Worm (Caenorhabditis elegans) whole organism, midembryonic: ENCODE results near the gene Y62H9A.10.

Source experiments
- T22C8.4 ChIP-seq: fragments of 200-800 bp; sonication (Bioruptor generic); IDR thresholded peaks from 2 replicates; pipeline ENCODE4 v1.3.6; 2022; ENCODE audit warnings: missing genetic modification characterization, missing compliant biosample characterization
- cog-1 ChIP-seq: sonication (generic microtip); optimal IDR thresholded peaks from 2 replicates; lab custom pipeline; 2016; ENCODE audit warnings: missing genetic modification characterization, missing compliant biosample characterization
- flt-1 ChIP-seq: fragments of 200-800 bp; sonication (Bioruptor generic); IDR thresholded peaks from 2 replicates; pipeline ENCODE4 v1.3.6; 2022; ENCODE audit warnings: missing genetic modification characterization, missing compliant biosample characterization
- klf-2 ChIP-seq: fragments of 200-800 bp; sonication (Bioruptor generic); conservative IDR thresholded peaks from 2 replicates; pipeline ENCODE4 v1.3.6; 2022; ENCODE audit warnings: missing genetic modification reagents, missing genetic modification characterization, missing compliant biosample characterization
- med-1 ChIP-seq: sonication (generic microtip); optimal IDR thresholded peaks from 2 replicates; lab custom pipeline; 2017; ENCODE audit warnings: missing genetic modification characterization, mild to moderate bottlenecking, missing compliant biosample characterization, antibody characterized with exemption, missing genetic modification reagents; ENCODE audit not compliant: insufficient read depth
- ref-1 ChIP-seq: fragments of 200-800 bp; sonication (Bioruptor generic); conservative IDR thresholded peaks from 2 replicates; pipeline ENCODE4 v1.3.6; 2022; ENCODE audit warnings: missing genetic modification reagents, missing genetic modification characterization, missing compliant biosample characterization
- tab-1 ChIP-seq: fragments of 200-800 bp; sonication (Bioruptor generic); IDR thresholded peaks from 2 replicates; pipeline ENCODE4 v1.3.6; 2022; ENCODE audit warnings: missing genetic modification characterization, missing compliant biosample characterization
- ztf-23 ChIP-seq: fragments of 200-800 bp; sonication (Bioruptor generic); IDR thresholded peaks from 2 replicates; pipeline ENCODE4 v1.3.6; 2022; ENCODE audit warnings: missing genetic modification reagents, missing genetic modification characterization, missing compliant biosample characterization
- ztf-29 ChIP-seq: fragments of 200-800 bp; sonication (Bioruptor generic); IDR thresholded peaks from 2 replicates; pipeline ENCODE4 v1.3.6; 2022; ENCODE audit warnings: missing genetic modification reagents, missing genetic modification characterization, missing compliant biosample characterization

Y62H9A.10 gene

DNA sequence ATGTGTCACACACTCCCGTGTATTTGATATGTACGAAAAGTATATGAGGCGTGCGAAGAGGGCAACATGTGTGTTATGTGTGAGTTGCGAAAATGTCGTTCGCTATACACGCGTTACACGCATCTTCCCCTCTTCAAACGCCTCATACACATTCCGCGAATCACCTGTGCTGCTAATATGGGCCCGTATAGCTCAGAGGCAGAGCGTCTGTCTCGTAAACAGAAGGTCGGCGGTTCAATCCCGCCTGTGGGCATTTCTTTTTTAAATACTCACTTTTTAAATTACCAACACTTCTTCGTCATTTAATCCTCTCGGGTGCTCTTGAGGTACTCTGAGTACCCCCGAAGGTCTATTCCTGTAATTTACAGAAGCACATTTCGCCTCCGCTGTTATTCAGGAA is 31.0 kb upstream of the Y62H9A.10 start:
- 0 out of 2 replicates have a peak, but pooled peaks have one; percentile 32 for TF ChIP-seq tab-1 (GFP tag; lab: Robert Waterston, UW)
- no peak for TF ChIP-seq T22C8.4 (GFP tag; lab: Robert Waterston, UW)
- 0 out of 2 replicates have a peak, but pooled peaks have one; percentile 32 for TF ChIP-seq flt-1 (GFP tag; lab: Robert Waterston, UW)
- TF ChIP-seq klf-2 (GFP tag; lab: Robert Waterston, UW): no peak
- no peak for TF ChIP-seq ztf-29 (GFP tag; lab: Robert Waterston, UW)

- TF ChIP-seq ref-1 (GFP tag; lab: Robert Waterston, UW) (no peak), ztf-23 (GFP tag; lab: Robert Waterston, UW) (no peak), cog-1 (no peak), med-1 (GFP tag; lab: Kevin White, UChicago) (no peak), tab-1 (GFP tag; lab: Robert Waterston, UW) (no peak), flt-1 (GFP tag; lab: Robert Waterston, UW) (no peak), T22C8.4 (GFP tag; lab: Robert Waterston, UW) (no peak), klf-2 (GFP tag; lab: Robert Waterston, UW) (no peak), ztf-29 (GFP tag; lab: Robert Waterston, UW) (no peak)
Measured at ce11 chrX:11931559-11931958, 29.0 kb upstream of the Y62H9A.10 start, which contains the start of gene dot-1.4. TSS of gene dot-1.4 (minus strand) at chrX:11931659.

ce11 chrX:11927585-11927984 is 25.0 kb upstream of the Y62H9A.10 start, which contains the start of gene F55G7.4:
TSS of gene F55G7.4 (plus strand) at chrX:11927885.
- TF ChIP-seq med-1 (GFP tag; lab: Kevin White, UChicago) (no peak), ztf-23 (GFP tag; lab: Robert Waterston, UW) (no peak), flt-1 (GFP tag; lab: Robert Waterston, UW) (no peak), ref-1 (GFP tag; lab: Robert Waterston, UW) (no peak), T22C8.4 (GFP tag; lab: Robert Waterston, UW) (no peak)

- TF ChIP-seq klf-2 (GFP tag; lab: Robert Waterston, UW) (no peak), flt-1 (GFP tag; lab: Robert Waterston, UW) (no peak), tab-1 (GFP tag; lab: Robert Waterston, UW) (no peak), med-1 (GFP tag; lab: Kevin White, UChicago) (no peak), ztf-23 (GFP tag; lab: Robert Waterston, UW) (no peak), ref-1 (GFP tag; lab: Robert Waterston, UW) (no peak), cog-1 (no peak), T22C8.4 (GFP tag; lab: Robert Waterston, UW) (no peak), ztf-29 (GFP tag; lab: Robert Waterston, UW) (no peak)
Measured at ce11 chrX:11925243-11925642, 22.7 kb upstream of the Y62H9A.10 start.

DNA sequence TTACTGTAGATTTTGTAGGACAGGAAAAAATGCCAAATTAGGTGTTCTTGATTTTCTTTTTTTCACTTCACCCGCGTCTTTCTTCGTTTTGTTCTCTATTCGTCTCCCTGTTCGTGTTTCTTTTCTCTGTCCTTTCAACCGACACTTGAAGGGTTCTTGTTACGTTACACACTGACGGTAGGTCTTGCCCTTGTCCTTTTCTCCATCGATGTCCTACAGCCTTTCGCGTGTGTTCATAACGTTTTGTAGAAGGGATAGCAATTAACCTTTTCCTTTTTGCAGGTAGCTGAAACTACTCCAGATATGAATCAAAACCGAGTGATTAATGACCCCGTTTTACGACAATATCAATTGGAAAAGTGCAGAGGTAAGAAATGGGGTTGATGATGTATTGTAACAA is 21.6 kb upstream of the Y62H9A.10 start, which contains the start of gene F55G7.1:
Gene F55G7.1, plus strand, starts transcription at position 276 of the 400 bp plus-strand sequence.
- no peak for TF ChIP-seq med-1 (GFP tag; lab: Kevin White, UChicago)
- TF ChIP-seq klf-2 (GFP tag; lab: Robert Waterston, UW): no peak
- TF ChIP-seq T22C8.4 (GFP tag; lab: Robert Waterston, UW): no peak
- no peak for TF ChIP-seq cog-1
- TF ChIP-seq ref-1 (GFP tag; lab: Robert Waterston, UW): no peak
- TF ChIP-seq ztf-29 (GFP tag; lab: Robert Waterston, UW): no peak
- no peak for TF ChIP-seq tab-1 (GFP tag; lab: Robert Waterston, UW)
- no peak for TF ChIP-seq ztf-23 (GFP tag; lab: Robert Waterston, UW)
- TF ChIP-seq flt-1 (GFP tag; lab: Robert Waterston, UW): no peak

DNA sequence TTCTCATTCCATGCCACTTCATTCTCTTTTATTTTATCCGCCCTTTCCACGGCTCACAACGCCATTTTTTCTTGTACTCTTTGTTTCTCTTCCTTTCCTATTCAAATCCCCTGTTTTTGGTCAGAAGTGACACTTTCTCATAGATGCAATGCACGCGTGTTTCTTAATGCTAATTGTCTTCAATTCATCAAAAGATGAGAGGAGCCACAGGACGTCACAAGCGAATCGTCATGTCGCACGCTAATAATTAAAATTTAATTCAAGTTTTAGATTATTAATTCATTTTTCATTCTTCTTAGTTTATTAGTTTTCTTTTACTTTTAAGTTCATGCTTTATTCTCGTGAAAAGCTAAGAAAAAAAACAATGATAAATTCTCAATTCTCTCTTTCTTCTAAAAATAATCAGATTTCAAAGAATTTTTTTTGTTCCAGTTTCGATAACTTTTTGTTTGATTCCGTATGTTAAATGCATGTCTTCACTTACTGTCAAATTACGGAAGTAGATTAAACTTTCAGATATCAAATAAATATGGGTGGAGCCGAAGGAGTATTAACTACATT is 18.2 kb upstream of the Y62H9A.10 start, which contains the start of gene Y62H9A.14:
Gene Y62H9A.14, plus strand, starts transcription at position 511 of the 561 bp plus-strand sequence.
- TF ChIP-seq ztf-23 (GFP tag; lab: Robert Waterston, UW): no peak
- no peak for TF ChIP-seq ref-1 (GFP tag; lab: Robert Waterston, UW)
- no peak for TF ChIP-seq klf-2 (GFP tag; lab: Robert Waterston, UW)
- no peak for TF ChIP-seq ztf-29 (GFP tag; lab: Robert Waterston, UW)
- no peak for TF ChIP-seq tab-1 (GFP tag; lab: Robert Waterston, UW)
- no peak for TF ChIP-seq flt-1 (GFP tag; lab: Robert Waterston, UW)
- no peak for TF ChIP-seq T22C8.4 (GFP tag; lab: Robert Waterston, UW)
- TF ChIP-seq med-1 (GFP tag; lab: Kevin White, UChicago): no peak
- TF ChIP-seq cog-1: no peak

- no peak for TF ChIP-seq ztf-23 (GFP tag; lab: Robert Waterston, UW)
- no peak for TF ChIP-seq klf-2 (GFP tag; lab: Robert Waterston, UW)
- TF ChIP-seq med-1 (GFP tag; lab: Kevin White, UChicago): no peak
- no peak for TF ChIP-seq tab-1 (GFP tag; lab: Robert Waterston, UW)
- TF ChIP-seq T22C8.4 (GFP tag; lab: Robert Waterston, UW): no peak
- TF ChIP-seq ztf-29 (GFP tag; lab: Robert Waterston, UW): no peak
- no peak for TF ChIP-seq ref-1 (GFP tag; lab: Robert Waterston, UW)
- TF ChIP-seq cog-1: no peak
- TF ChIP-seq flt-1 (GFP tag; lab: Robert Waterston, UW): no peak
Measured at ce11 chrX:11917994-11918393, 15.4 kb upstream of the Y62H9A.10 start, which contains the start of gene Y62H9A.16. TSS of gene Y62H9A.16 (plus strand) at chrX:11918294.

ce11 chrX:11916705-11917104 is 14.1 kb upstream of the Y62H9A.10 start, which contains the start of gene Y62H9A.13:
TSS of gene Y62H9A.13 (plus strand) at chrX:11917005.
- TF ChIP-seq ztf-23 (GFP tag; lab: Robert Waterston, UW): no peak
- no peak for TF ChIP-seq klf-2 (GFP tag; lab: Robert Waterston, UW)
- TF ChIP-seq med-1 (GFP tag; lab: Kevin White, UChicago): no peak
- TF ChIP-seq ref-1 (GFP tag; lab: Robert Waterston, UW): no peak
- TF ChIP-seq cog-1: no peak
- no peak for TF ChIP-seq tab-1 (GFP tag; lab: Robert Waterston, UW)
- no peak for TF ChIP-seq ztf-29 (GFP tag; lab: Robert Waterston, UW)
- no peak for TF ChIP-seq T22C8.4 (GFP tag; lab: Robert Waterston, UW)
- TF ChIP-seq flt-1 (GFP tag; lab: Robert Waterston, UW): no peak

- no peak for TF ChIP-seq med-1 (GFP tag; lab: Kevin White, UChicago)
- TF ChIP-seq cog-1: no peak
- no peak for TF ChIP-seq ztf-29 (GFP tag; lab: Robert Waterston, UW)
- TF ChIP-seq klf-2 (GFP tag; lab: Robert Waterston, UW): no peak
- no peak for TF ChIP-seq ztf-23 (GFP tag; lab: Robert Waterston, UW)
- TF ChIP-seq T22C8.4 (GFP tag; lab: Robert Waterston, UW): no peak
- TF ChIP-seq tab-1 (GFP tag; lab: Robert Waterston, UW): no peak
- no peak for TF ChIP-seq ref-1 (GFP tag; lab: Robert Waterston, UW)
- TF ChIP-seq flt-1 (GFP tag; lab: Robert Waterston, UW): no peak
Measured at ce11 chrX:11913824-11914223, 11.3 kb upstream of the Y62H9A.10 start, which contains the start of gene Y62H9A.12. TSS of gene Y62H9A.12 (plus strand) at chrX:11914124.
